Worm (Caenorhabditis elegans): ENCODE results near the gene F59E12.15.

The F59E12.15 gene

ce11 chrII:5591558-5591957 lies 36.6 kb downstream of the F59E12.15 start:
- TF ChIP-seq ceh-9 (tag; optimal IDR thresholded peaks at IDR 0.05) (no peak), sea-2 (GFP tag; optimal IDR thresholded peaks at IDR 0.05) (no peak), nhr-25 (tag; optimal IDR thresholded peaks at IDR 0.05) (no peak), ceh-82 (tag; optimal IDR thresholded peaks at IDR 0.05) (no peak), lin-15B (tag; optimal IDR thresholded peaks at IDR 0.05) (no peak), lsy-12 (tag; optimal IDR thresholded peaks at IDR 0.05) (no peak), elt-2 (tag; optimal IDR thresholded peaks at IDR 0.05) (no peak), tbx-2 (tag; optimal IDR thresholded peaks at IDR 0.05) (no peak), nhr-28 (tag; optimal IDR thresholded peaks at IDR 0.05) (no peak), zag-1 (tag; optimal IDR thresholded peaks at IDR 0.05) (no peak), ZK546.5 (tag; optimal IDR thresholded peaks at IDR 0.05) (no peak), nfya-1 (tag; optimal IDR thresholded peaks at IDR 0.05; ENCODE audit: insufficient read depth) (no peak), R02D3.7 (tag; optimal IDR thresholded peaks at IDR 0.05) (no peak), lin-39 (tag; optimal IDR thresholded peaks at IDR 0.05) (no peak), elt-3 (tag; optimal IDR thresholded peaks at IDR 0.05) (no peak), nhr-23 (tag; optimal IDR thresholded peaks at IDR 0.05) (no peak), pqm-1 (tag; optimal IDR thresholded peaks at IDR 0.05) (no peak), ceh-28 (tag; optimal IDR thresholded peaks at IDR 0.05) (no peak), elt-1 (tag; optimal IDR thresholded peaks at IDR 0.05) (no peak)

- no peak for TF ChIP-seq ama-1 (optimal IDR thresholded peaks at IDR 0.05)
- peak; percentile 5 for TF ChIP-seq elt-2 (tag; optimal IDR thresholded peaks at IDR 0.05)
Measured at ce11 chrII:5589690-5590089, 38.5 kb downstream of the F59E12.15 start, which contains the start of gene C17G10.13. Gene C17G10.13 (minus strand): TSS chrII:5589790.

ce11 chrII:5587794-5588193 lies 40.4 kb downstream of the F59E12.15 start:
- TF ChIP-seq nhr-28 (tag; optimal IDR thresholded peaks at IDR 0.05) (no peak), eor-1 (tag; optimal IDR thresholded peaks at IDR 0.05) (no peak), egl-5 (tag; optimal IDR thresholded peaks at IDR 0.05) (no peak), nhr-11 (tag; optimal IDR thresholded peaks at IDR 0.05) (no peak), pqm-1 (tag; optimal IDR thresholded peaks at IDR 0.05) (no peak), pha-4 (tag; optimal IDR thresholded peaks at IDR 0.05) (no peak), unc-62 (GFP tag; optimal IDR thresholded peaks at IDR 0.05) (no peak), ceh-28 (tag; optimal IDR thresholded peaks at IDR 0.05) (no peak), fos-1 (tag; optimal IDR thresholded peaks at IDR 0.05) (no peak), ama-1 (optimal IDR thresholded peaks at IDR 0.05) (no peak), ceh-9 (tag; optimal IDR thresholded peaks at IDR 0.05) (no peak)

- TF ChIP-seq elt-2 (tag; optimal IDR thresholded peaks at IDR 0.05) = peak; percentile 100
- TF ChIP-seq pha-4 (tag; optimal IDR thresholded peaks at IDR 0.05) = peak; percentile 65
- no peak for TF ChIP-seq elt-1 (tag; optimal IDR thresholded peaks at IDR 0.05)
- no peak for TF ChIP-seq nhr-12 (tag; optimal IDR thresholded peaks at IDR 0.05)
- TF ChIP-seq fos-1 (tag; optimal IDR thresholded peaks at IDR 0.05) = no peak
- peak; percentile 13 for TF ChIP-seq snpc-4 (tag; optimal IDR thresholded peaks at IDR 0.05)
- no peak for TF ChIP-seq lsy-12 (tag; optimal IDR thresholded peaks at IDR 0.05)
- no peak for TF ChIP-seq ceh-82 (tag; optimal IDR thresholded peaks at IDR 0.05)
- peak; percentile 52 for TF ChIP-seq jun-1 (tag; optimal IDR thresholded peaks at IDR 0.05)
- no peak for TF ChIP-seq nhr-43 (tag; optimal IDR thresholded peaks at IDR 0.05; ENCODE audit: poor library complexity, severe bottlenecking)
- peak; percentile 97 for TF ChIP-seq pqm-1 (tag; optimal IDR thresholded peaks at IDR 0.05)
Measured at ce11 chrII:5585788-5586187, 42.4 kb downstream of the F59E12.15 start, which contains the start of gene lys-8. Gene lys-8 (plus strand): TSS chrII:5586178.

ce11 chrII:5582309-5582708 lies 45.9 kb downstream of the F59E12.15 start, which contains the start of gene T25E4.2:
Gene T25E4.2 (minus strand): TSS chrII:5582409.
- TF ChIP-seq ztf-4 (tag; optimal IDR thresholded peaks at IDR 0.05) = no peak
- no peak for TF ChIP-seq fkh-2 (tag; optimal IDR thresholded peaks at IDR 0.05)
- TF ChIP-seq ama-1 (optimal IDR thresholded peaks at IDR 0.05) = no peak
- no peak for TF ChIP-seq tbx-2 (tag; optimal IDR thresholded peaks at IDR 0.05)
- TF ChIP-seq lin-39 (tag; optimal IDR thresholded peaks at IDR 0.05) = no peak
- no peak for TF ChIP-seq aly-2 (tag; optimal IDR thresholded peaks at IDR 0.05)
- TF ChIP-seq jun-1 (tag; optimal IDR thresholded peaks at IDR 0.05) = no peak
- TF ChIP-seq ZK546.5 (tag; optimal IDR thresholded peaks at IDR 0.05) = no peak
- TF ChIP-seq elt-3 (tag; optimal IDR thresholded peaks at IDR 0.05) = no peak
- TF ChIP-seq ceh-9 (tag; optimal IDR thresholded peaks at IDR 0.05) = no peak
- TF ChIP-seq fkh-10 (GFP tag; optimal IDR thresholded peaks at IDR 0.05) = no peak
- no peak for TF ChIP-seq snpc-4 (tag; optimal IDR thresholded peaks at IDR 0.05)
- no peak for TF ChIP-seq egl-5 (tag; optimal IDR thresholded peaks at IDR 0.05)
- no peak for TF ChIP-seq pqm-1 (tag; optimal IDR thresholded peaks at IDR 0.05)
- TF ChIP-seq sea-2 (GFP tag; optimal IDR thresholded peaks at IDR 0.05) = no peak
- TF ChIP-seq ceh-28 (tag; optimal IDR thresholded peaks at IDR 0.05) = no peak
- no peak for TF ChIP-seq mml-1 (tag; optimal IDR thresholded peaks at IDR 0.05)
- TF ChIP-seq skn-1 (tag; optimal IDR thresholded peaks at IDR 0.05) = no peak
- TF ChIP-seq R02D3.7 (tag; optimal IDR thresholded peaks at IDR 0.05) = no peak
